Fruit fly (Drosophila melanogaster): Measurements from ENCODE around the gene CG7362.

dm6 chr3R:14723671-14724500 lies 30.4 kb downstream of the CG7362 start, which contains the start of gene kibra:
- TF ChIP-seq insv (optimal IDR thresholded peaks at IDR 0.05) (no peak), h (optimal IDR thresholded peaks at IDR 0.05) (no peak)
